Worm (Caenorhabditis elegans) whole organism, L4 larva: ENCODE measurements around the gene cyn-1.

Experiments used
- egl-27 ChIP-seq: sonication (generic microtip); optimal IDR thresholded peaks from 3 replicates; lab custom pipeline; 2017; ENCODE audit warnings: missing biosample characterization, missing genetic modification reagents, missing genetic modification characterization
- nhr-11 ChIP-seq: fragments of 150-350 bp; optimal IDR thresholded peaks from 2 replicates; lab custom pipeline; 2014; ENCODE audit warnings: missing biosample characterization, missing genetic modification characterization

ce11 chrV:14355738-14356368, at the start of gene cyn-1:
- no peak for TF ChIP-seq egl-27 (tag; lab: Kevin White, UChicago)
- TF ChIP-seq nhr-11 (tag; lab: Kevin White, UChicago), result peak; percentile 34
